Fruit fly (Drosophila melanogaster) whole organism, embryonic: ENCODE data around the gene Secp43.

Experiments
- B-H2 ChIP-seq: fragments of 200-800 bp; sonication (Bioruptor generic); optimal IDR thresholded peaks from 2 replicates; lab custom pipeline; 2018; ENCODE audit warnings: missing biosample characterization, mild to moderate bottlenecking, missing genetic modification characterization
- Bdp1 ChIP-seq: fragments of 200-800 bp; sonication (Bioruptor generic); optimal IDR thresholded peaks from 3 replicates; lab custom pipeline; 2016; ENCODE audit warnings: missing biosample characterization, missing genetic modification characterization
- CG10959 ChIP-seq: fragments of 200-800 bp; sonication (Bioruptor generic); IDR thresholded peaks from 2 replicates; pipeline ENCODE4 v1.3.6; 2022; ENCODE audit warnings: missing biosample characterization, missing genetic modification characterization
- CG11247 ChIP-seq: fragments of 200-800 bp; sonication (Bioruptor generic); IDR thresholded peaks from 2 replicates; pipeline ENCODE4 v1.3.6; 2022; ENCODE audit warnings: missing biosample characterization, missing genetic modification characterization
- CG11695 ChIP-seq: fragments of 200-800 bp; sonication (Bioruptor generic); IDR thresholded peaks from 3 replicates; pipeline ENCODE4 v1.3.6; 2022; ENCODE audit warnings: missing biosample characterization, missing genetic modification characterization
- CG12236 ChIP-seq: fragments of 200-800 bp; sonication (Bioruptor generic); optimal IDR thresholded peaks from 2 replicates; lab custom pipeline; 2016; ENCODE audit warnings: missing biosample characterization, missing genetic modification characterization
- CG13287 ChIP-seq: fragments of 200-800 bp; sonication (Bioruptor generic); IDR thresholded peaks from 2 replicates; pipeline ENCODE4 v1.3.6; 2022; ENCODE audit warnings: missing biosample characterization, missing genetic modification characterization; ENCODE audit not compliant: partially characterized antibody
- CG13424 ChIP-seq: fragments of 200-800 bp; sonication (Bioruptor generic); optimal IDR thresholded peaks from 2 replicates; lab custom pipeline; 2019; ENCODE audit warnings: missing biosample characterization, mild to moderate bottlenecking, missing genetic modification characterization, moderate library complexity
- CG14014 ChIP-seq: fragments of 200-800 bp; sonication (Bioruptor generic); IDR thresholded peaks from 2 replicates; pipeline ENCODE4 v1.3.6; 2022; ENCODE audit warnings: missing biosample characterization, missing genetic modification characterization
- CG15696 ChIP-seq: fragments of 200-800 bp; sonication (Bioruptor generic); optimal IDR thresholded peaks from 2 replicates; lab custom pipeline; 2019; ENCODE audit warnings: missing biosample characterization, mild to moderate bottlenecking, missing genetic modification characterization, moderate library complexity
- CG17829 ChIP-seq: fragments of 200-800 bp; optimal IDR thresholded peaks from 2 replicates; lab custom pipeline; 2019; ENCODE audit warnings: missing biosample characterization, mild to moderate bottlenecking, missing genetic modification characterization, moderate library complexity
- CG18476 ChIP-seq: fragments of 200-800 bp; sonication (Bioruptor generic); optimal IDR thresholded peaks from 2 replicates; lab custom pipeline; 2016; ENCODE audit warnings: missing biosample characterization, mild to moderate bottlenecking, missing genetic modification characterization
- CG2120 ChIP-seq: fragments of 200-800 bp; sonication (Bioruptor generic); optimal IDR thresholded peaks from 3 replicates; lab custom pipeline; 2016; ENCODE audit warnings: missing biosample characterization, missing genetic modification characterization
- CG2712 ChIP-seq: fragments of 200-800 bp; optimal IDR thresholded peaks from 3 replicates; lab custom pipeline; 2019; ENCODE audit warnings: missing biosample characterization, mild to moderate bottlenecking, missing genetic modification characterization, moderate library complexity
- CG30403 ChIP-seq: fragments of 200-800 bp; sonication (Bioruptor generic); optimal IDR thresholded peaks from 3 replicates; lab custom pipeline; 2016; ENCODE audit warnings: missing biosample characterization, missing genetic modification characterization
- CG3726 ChIP-seq: fragments of 200-800 bp; sonication (Bioruptor generic); IDR thresholded peaks from 3 replicates; pipeline ENCODE4, ENCODE4 v1.3.6; 2022; ENCODE audit warnings: missing biosample characterization, missing genetic modification characterization
- CG7556 ChIP-seq: fragments of 200-800 bp; sonication (Bioruptor generic); optimal IDR thresholded peaks from 2 replicates; lab custom pipeline; 2017; ENCODE audit warnings: missing biosample characterization, mild to moderate bottlenecking, missing genetic modification characterization
- CG8478 ChIP-seq: fragments of >200 bp; optimal IDR thresholded peaks from 2 replicates; lab custom pipeline; 2018
- CG9932 ChIP-seq: fragments of 200-800 bp; sonication (Bioruptor generic); IDR thresholded peaks from 2 replicates; pipeline ENCODE4 v1.3.6; 2022; ENCODE audit warnings: missing biosample characterization, missing genetic modification characterization
- Dbx ChIP-seq: fragments of 200-800 bp; sonication (Bioruptor generic); IDR thresholded peaks from 3 replicates; pipeline ENCODE4 v1.3.6; 2022; ENCODE audit warnings: missing biosample characterization, missing genetic modification characterization
- Doc3 ChIP-seq: fragments of 200-800 bp; sonication (Bioruptor generic); IDR thresholded peaks from 3 replicates; pipeline ENCODE4 v1.3.6; 2022; ENCODE audit warnings: missing biosample characterization, missing genetic modification characterization; ENCODE audit not compliant: partially characterized antibody
- HLH3B ChIP-seq: fragments of 200-800 bp; sonication (Bioruptor generic); IDR thresholded peaks from 2 replicates; pipeline ENCODE4 v1.3.6; 2022; ENCODE audit warnings: missing biosample characterization, missing genetic modification characterization
- HLH54F ChIP-seq: fragments of 200-800 bp; sonication (Bioruptor generic); optimal IDR thresholded peaks from 3 replicates; lab custom pipeline; 2016; ENCODE audit warnings: missing biosample characterization, missing genetic modification characterization
- Mad ChIP-seq: fragments of 200-800 bp; sonication (Bioruptor generic); optimal IDR thresholded peaks from 2 replicates; lab custom pipeline; 2016; ENCODE audit warnings: missing biosample characterization, missing genetic modification characterization
- NfI ChIP-seq: fragments of 200-800 bp; sonication (Bioruptor generic); optimal IDR thresholded peaks from 3 replicates; lab custom pipeline; 2018; ENCODE audit warnings: missing biosample characterization, mild to moderate bottlenecking, missing genetic modification characterization, moderate library complexity
- PHDP ChIP-seq: fragments of 200-800 bp; sonication (Bioruptor generic); optimal IDR thresholded peaks from 3 replicates; lab custom pipeline; 2018; ENCODE audit warnings: missing biosample characterization, mild to moderate bottlenecking, missing genetic modification characterization, moderate library complexity
- Rfx ChIP-seq: fragments of 200-800 bp; sonication (Bioruptor generic); IDR thresholded peaks from 2 replicates; pipeline ENCODE4 v1.3.6; 2022; ENCODE audit warnings: missing biosample characterization, missing genetic modification characterization
- Sin3A ChIP-seq: fragments of >200 bp; optimal IDR thresholded peaks from 2 replicates; lab custom pipeline; 2018
- Vsx1 ChIP-seq: fragments of 200-800 bp; sonication (Bioruptor generic); optimal IDR thresholded peaks from 2 replicates; lab custom pipeline; 2017; ENCODE audit warnings: missing biosample characterization, mild to moderate bottlenecking, missing genetic modification characterization, missing genetic modification reagents
- Xbp1 ChIP-seq: fragments of 200-800 bp; sonication (Bioruptor generic); optimal IDR thresholded peaks from 3 replicates; lab custom pipeline; 2016; ENCODE audit warnings: missing biosample characterization, mild to moderate bottlenecking, missing genetic modification characterization
- al ChIP-seq: fragments of 200-800 bp; sonication (Bioruptor generic); IDR thresholded peaks from 2 replicates; pipeline ENCODE4 v1.3.6; 2022; ENCODE audit warnings: missing biosample characterization, missing genetic modification characterization
- bcd ChIP-seq: fragments of 200-800 bp; sonication (Bioruptor generic); optimal IDR thresholded peaks from 2 replicates; lab custom pipeline; 2017; ENCODE audit warnings: missing biosample characterization, mild to moderate bottlenecking, missing genetic modification characterization
- chm ChIP-seq: fragments of 200-800 bp; sonication (Bioruptor generic); IDR thresholded peaks from 2 replicates; pipeline ENCODE4 v1.3.6; 2022; ENCODE audit warnings: missing biosample characterization, missing genetic modification characterization
- ci ChIP-seq: fragments of 200-800 bp; sonication (Bioruptor generic); IDR thresholded peaks from 3 replicates; pipeline ENCODE4 v1.3.6; 2022; ENCODE audit warnings: missing biosample characterization, missing genetic modification characterization
- emc ChIP-seq: fragments of 200-800 bp; sonication (Bioruptor generic); optimal IDR thresholded peaks from 2 replicates; lab custom pipeline; 2016; ENCODE audit warnings: missing biosample characterization, missing genetic modification characterization
- eve ChIP-seq, 2 experiments: fragments of >200 bp; optimal IDR thresholded peaks; 2 replicates each; lab custom pipeline; 2017; ENCODE audit warnings: missing biosample characterization in 2 of 2, missing genetic modification characterization in 2 of 2
- ftz-f1 ChIP-seq: fragments of 200-800 bp; sonication (Bioruptor generic); optimal IDR thresholded peaks from 2 replicates; lab custom pipeline; 2016; ENCODE audit warnings: missing biosample characterization, missing genetic modification characterization
- insv ChIP-seq, 2 experiments: fragments of 200-800 bp; sonication (Bioruptor generic); optimal IDR thresholded peaks; 3 replicates each; lab custom pipeline; 2016 to 2018; ENCODE audit warnings: missing biosample characterization in 2 of 2, missing genetic modification characterization in 2 of 2
- lmd ChIP-seq: fragments of 200-800 bp; sonication (Bioruptor generic); IDR thresholded peaks from 2 replicates; pipeline ENCODE4 v1.3.6; 2022; ENCODE audit warnings: missing biosample characterization, missing genetic modification characterization
- nerfin-1 ChIP-seq: fragments of 200-800 bp; sonication (Bioruptor generic); optimal IDR thresholded peaks from 3 replicates; lab custom pipeline; 2019; ENCODE audit warnings: missing biosample characterization, mild to moderate bottlenecking, missing genetic modification characterization, moderate library complexity
- nmo ChIP-seq: fragments of 200-800 bp; sonication (Bioruptor generic); optimal IDR thresholded peaks from 2 replicates; lab custom pipeline; 2018; ENCODE audit warnings: missing biosample characterization, mild to moderate bottlenecking, missing genetic modification characterization, moderate library complexity
- org-1 ChIP-seq: fragments of 200-800 bp; sonication (Bioruptor generic); optimal IDR thresholded peaks from 2 replicates; lab custom pipeline; 2017; ENCODE audit warnings: missing biosample characterization, missing genetic modification characterization
- prd ChIP-seq, 3 experiments: fragments of >200 bp in 2 of 3; fragments of 200-800 bp in 1 of 3; sonication (Bioruptor generic) in 1 of 3; optimal IDR thresholded peaks in 2 of 3; IDR thresholded peaks in 1 of 3; 2 replicates in 2 of 3; 3 replicates in 1 of 3; pipeline versions ENCODE4 v1.3.6 to Lab custom; 2017 to 2022; ENCODE audit warnings: missing biosample characterization in 1 of 3, missing genetic modification characterization in 1 of 3
- ro ChIP-seq: fragments of 200-800 bp; sonication (Bioruptor generic); IDR thresholded peaks from 2 replicates; pipeline ENCODE4 v1.3.6; 2022; ENCODE audit warnings: missing biosample characterization, missing genetic modification characterization
- run ChIP-seq: fragments of 200-800 bp; sonication (Bioruptor generic); optimal IDR thresholded peaks from 3 replicates; lab custom pipeline; 2018; ENCODE audit warnings: missing biosample characterization, mild to moderate bottlenecking, missing genetic modification characterization
- slbo ChIP-seq: fragments of 200-800 bp; sonication (Bioruptor generic); IDR thresholded peaks from 2 replicates; pipeline ENCODE4 v1.3.6; 2022; ENCODE audit warnings: missing biosample characterization, missing genetic modification characterization
- sob ChIP-seq: fragments of 200-800 bp; sonication (Bioruptor generic); IDR thresholded peaks from 2 replicates; pipeline ENCODE4 v1.3.6; 2022; ENCODE audit warnings: missing biosample characterization, missing genetic modification characterization
- sqz ChIP-seq: fragments of 200-800 bp; sonication (Bioruptor generic); optimal IDR thresholded peaks from 3 replicates; lab custom pipeline; 2018; ENCODE audit warnings: missing biosample characterization, mild to moderate bottlenecking, missing genetic modification characterization
- tx ChIP-seq: fragments of 200-800 bp; sonication (Bioruptor generic); optimal IDR thresholded peaks from 2 replicates; lab custom pipeline; 2016; ENCODE audit warnings: missing biosample characterization, missing genetic modification characterization
- vvl ChIP-seq: fragments of 200-800 bp; sonication (Bioruptor generic); IDR thresholded peaks from 2 replicates; pipeline ENCODE4 v1.3.6; 2022; ENCODE audit warnings: missing biosample characterization, missing genetic modification characterization
- zf30C ChIP-seq: fragments of 200-800 bp; sonication (Bioruptor generic); optimal IDR thresholded peaks from 3 replicates; lab custom pipeline; 2018; ENCODE audit warnings: missing biosample characterization, mild to moderate bottlenecking, missing genetic modification characterization

Gene Secp43

DNA sequence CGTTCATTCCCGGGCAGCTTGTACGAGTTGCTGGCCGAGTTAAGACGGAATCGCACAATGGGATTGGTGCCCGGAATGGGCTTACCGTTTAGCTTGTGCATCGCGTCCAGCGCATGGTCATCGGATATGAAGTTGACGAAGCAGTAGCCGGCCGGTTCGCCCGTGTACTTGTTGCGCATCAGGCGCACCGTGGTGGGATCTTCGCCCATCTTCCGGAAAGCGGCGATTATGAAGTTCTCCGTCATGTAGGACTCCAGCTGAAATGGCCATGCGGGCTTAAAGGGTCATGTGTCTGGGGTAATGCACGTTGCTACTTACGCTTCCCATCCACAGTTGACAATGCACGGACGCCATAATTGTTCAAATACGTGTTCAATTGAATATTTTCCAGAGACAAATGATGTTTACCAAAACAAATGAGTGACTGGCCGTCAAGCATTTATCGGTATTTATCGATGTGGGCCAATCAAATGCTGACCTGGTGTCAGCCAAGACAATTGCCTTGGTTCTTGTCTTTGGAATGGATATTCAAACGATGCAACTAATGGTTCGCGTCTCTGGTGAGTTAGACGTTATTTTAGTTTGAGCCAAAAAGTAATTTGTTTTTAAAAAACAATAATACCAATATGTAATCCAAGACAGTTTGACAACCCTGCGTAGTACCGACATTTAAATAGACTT is at the start of gene Secp43, which contains the start of gene ND-B8 (continued):
- no peak for TF ChIP-seq sqz (GFP tag; lab: Kevin White, UChicago)
- no peak for TF ChIP-seq CG10959
- TF ChIP-seq B-H2 = peak; percentile 74
- no peak for TF ChIP-seq CG7556 (GFP tag; lab: Kevin White, UChicago)
- TF ChIP-seq Doc3 (GFP tag; lab: Robert Waterston, UW) = peak; percentile 71
- no peak for TF ChIP-seq CG15696 (tag; lab: Kevin White, UChicago)
- no peak for TF ChIP-seq CG8478 (lab: Kevin White, UChicago)
- TF ChIP-seq CG18476 = no peak
- peak; percentile 37 for TF ChIP-seq nmo
- no peak for TF ChIP-seq Dbx (GFP tag; lab: Robert Waterston, UW)
- no peak for TF ChIP-seq run (tag; lab: Kevin White, UChicago)
- peak; percentile 41 for TF ChIP-seq CG2712
- no peak for TF ChIP-seq CG11695 (GFP tag; lab: Robert Waterston, UW)
- no peak for TF ChIP-seq prd (optimal IDR thresholded peaks at IDR 0.05; lab: Kevin White, UChicago)
- no peak for TF ChIP-seq prd (GFP tag; IDR thresholded peaks at IDR 0.05; lab: Robert Waterston, UW)
- no peak for TF ChIP-seq Bdp1 (GFP tag; lab: Kevin White, UChicago)
- TF ChIP-seq CG30403 = no peak
- TF ChIP-seq vvl (GFP tag; lab: Robert Waterston, UW) = peak; percentile 57; the same call in 1 of the 2 replicates
- peak; percentile 42; the same call in 1 of the 2 replicates for TF ChIP-seq Rfx
- TF ChIP-seq CG2120 (GFP tag; lab: Kevin White, UChicago) = peak; percentile 12
- TF ChIP-seq sob (GFP tag; lab: Robert Waterston, UW) = peak; percentile 37; the same call in 1 of the 2 replicates
- no peak for TF ChIP-seq Mad (GFP tag; lab: Kevin White, UChicago)
- TF ChIP-seq tx = no peak
- TF ChIP-seq emc = no peak
- TF ChIP-seq ci (GFP tag; lab: Robert Waterston, UW) = no peak
- no peak for TF ChIP-seq lmd (GFP tag; lab: Robert Waterston, UW)
- peak; percentile 0 for TF ChIP-seq Xbp1 (GFP tag; lab: Kevin White, UChicago)
- TF ChIP-seq eve (GFP tag; optimal IDR thresholded peaks at IDR 0.05; lab: Kevin White, UChicago) = no peak
- TF ChIP-seq Sin3A = peak; percentile 64
- no peak for TF ChIP-seq zf30C (GFP tag; lab: Kevin White, UChicago)
- TF ChIP-seq CG13424 = peak; percentile 23
- TF ChIP-seq slbo = no peak
- peak; percentile 26 for TF ChIP-seq ftz-f1 (GFP tag; lab: Kevin White, UChicago)
- TF ChIP-seq CG14014 = no peak
- TF ChIP-seq PHDP (tag; lab: Kevin White, UChicago) = no peak
- no peak for TF ChIP-seq HLH3B (GFP tag; lab: Robert Waterston, UW)
- TF ChIP-seq org-1 = no peak
- 0 out of 2 replicates have a peak, but pooled peaks have one; percentile 45 for TF ChIP-seq chm
- TF ChIP-seq CG17829 (tag; lab: Kevin White, UChicago) = peak; percentile 15
- TF ChIP-seq al (GFP tag; lab: Robert Waterston, UW) = no peak
- TF ChIP-seq CG12236 (GFP tag; lab: Kevin White, UChicago) = no peak
- TF ChIP-seq CG3726 (GFP tag; lab: Robert Waterston, UW) = no peak
- peak in 1 of 2 experiments; percentile 18 for TF ChIP-seq insv (GFP tag; optimal IDR thresholded peaks at IDR 0.05; lab: Kevin White, UChicago)
- TF ChIP-seq CG11247 (GFP tag; lab: Robert Waterston, UW) = no peak
- TF ChIP-seq nerfin-1 (tag; lab: Kevin White, UChicago) = peak; percentile 5
- no peak for TF ChIP-seq ro (GFP tag; lab: Robert Waterston, UW)
- peak; percentile 82 for TF ChIP-seq CG13287 (GFP tag; lab: Robert Waterston, UW)
- TF ChIP-seq bcd (GFP tag; lab: Kevin White, UChicago) = peak; percentile 21
- peak; percentile 9 for TF ChIP-seq NfI (GFP tag; lab: Kevin White, UChicago)
- TF ChIP-seq HLH54F (GFP tag; lab: Kevin White, UChicago) = no peak
- TF ChIP-seq Vsx1 (GFP tag; lab: Kevin White, UChicago) = peak; percentile 11
- TF ChIP-seq CG9932 = peak; percentile 47; the same call in 1 of the 2 replicates
